Worm (Caenorhabditis elegans) whole organism, L4 larva: ENCODE results near the gene gcy-1.

Experiments
- F49E8.2 ChIP-seq: sonication (generic microtip); optimal IDR thresholded peaks from 2 replicates; lab custom pipeline; 2016; ENCODE audit warnings: missing compliant biosample characterization, mild to moderate bottlenecking, missing genetic modification characterization, borderline replicate concordance
- ama-1 ChIP-seq: fragments of 150-350 bp; optimal IDR thresholded peaks from 2 replicates; lab custom pipeline; 2014; ENCODE audit warnings: inconsistent platforms, mixed read lengths
- dve-1 ChIP-seq: sonication (generic microtip); optimal IDR thresholded peaks from 2 replicates; lab custom pipeline; 2017; ENCODE audit warnings: antibody characterized with exemption, mild to moderate bottlenecking, missing genetic modification characterization, missing compliant biosample characterization; ENCODE audit not compliant: insufficient read depth
- lir-3 ChIP-seq: sonication (generic microtip); optimal IDR thresholded peaks from 2 replicates; lab custom pipeline; 2016; ENCODE audit warnings: mild to moderate bottlenecking, missing genetic modification characterization, missing compliant biosample characterization
- nhr-41 ChIP-seq: fragments of 200-800 bp; sonication (Bioruptor generic); IDR thresholded peaks from 2 replicates; pipeline ENCODE4 v1.3.6; 2022; ENCODE audit warnings: missing genetic modification reagents, missing genetic modification characterization, missing compliant biosample characterization
- nhr-6 ChIP-seq: fragments of 150-350 bp; optimal IDR thresholded peaks from 2 replicates; lab custom pipeline; 2014; ENCODE audit warnings: missing biosample characterization, missing genetic modification characterization
- unc-62 ChIP-seq, 3 experiments: fragments of 150-350 bp in 1 of 3; sonication (generic microtip); optimal IDR thresholded peaks in 2 of 3; peaks in 1 of 3; 1 replicate in 1 of 3; 2 replicates in 2 of 3; lab custom pipeline; 2014 to 2017; ENCODE audit warnings: missing biosample characterization in 3 of 3, missing genetic modification characterization in 3 of 3, missing genetic modification reagents in 3 of 3, missing genotype in 1 of 3

DNA sequence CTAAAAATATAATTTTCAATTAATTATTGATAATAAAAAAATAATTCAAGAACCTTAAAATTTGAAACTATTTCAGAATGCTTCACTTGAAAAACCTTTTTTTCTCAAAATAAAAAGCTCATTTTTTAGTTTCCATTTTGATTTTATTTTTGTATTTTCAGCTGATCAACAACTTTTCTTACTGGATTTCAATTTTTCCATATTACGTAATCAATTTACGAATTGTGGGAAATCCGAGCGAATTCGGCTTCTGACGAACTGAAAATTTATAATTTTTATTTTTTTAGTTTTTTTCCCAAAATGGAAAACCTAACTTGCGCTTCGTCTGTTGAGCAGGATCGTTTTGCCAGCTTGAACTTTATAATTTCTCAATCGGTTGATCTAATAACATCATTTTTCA, 20.7 kb upstream of the gcy-1 start, which contains the start of gene sra-8:
- TF ChIP-seq lir-3 (tag; lab: Kevin White, UChicago) (no peak), dve-1 (no peak), ama-1 (lab: Kevin White, UChicago) (no peak), nhr-6 (no peak), F49E8.2 (tag; lab: Kevin White, UChicago) (no peak), nhr-41 (no peak), unc-62 (GFP tag; optimal IDR thresholded peaks at IDR 0.05 in 1 of 2; lab: Kevin White, UChicago) (no peak), unc-62 (tag; optimal IDR thresholded peaks at IDR 0.05; lab: Kevin White, UChicago) (no peak)
